Fruit fly (Drosophila melanogaster): ENCODE data around the gene CG12170.

The CG12170 gene

DNA sequence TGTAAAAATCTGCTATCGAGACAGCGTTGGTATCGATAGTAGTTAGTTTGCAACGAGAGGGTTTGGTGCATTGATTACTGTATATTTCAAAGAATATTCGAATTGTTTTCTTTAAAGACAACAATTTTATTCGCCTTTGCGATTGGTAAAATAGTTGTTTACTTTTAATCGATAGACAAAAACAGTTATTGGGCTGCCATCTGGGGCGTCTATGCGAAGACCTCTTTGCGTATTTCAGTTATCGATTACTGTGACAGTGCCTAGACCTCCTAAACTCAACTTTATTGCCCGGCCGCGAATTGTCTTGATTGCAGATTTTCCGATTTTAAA, 24.0 kb upstream of the CG12170 start, which contains the start of gene Atu (continued):
- TF ChIP-seq MBD-R2 (GFP tag; IDR thresholded peaks at IDR 0.05) (peak; percentile 76), CG10274 (GFP tag; optimal IDR thresholded peaks at IDR 0.05) (no peak), CG4282 (GFP tag; optimal IDR thresholded peaks at IDR 0.05) (no peak), CG4328 (GFP tag; optimal IDR thresholded peaks at IDR 0.05) (peak; percentile 18), sima (GFP tag; optimal IDR thresholded peaks at IDR 0.05) (no peak), Mrtf (GFP tag; IDR thresholded peaks at IDR 0.05) (no peak), CkIIα-i1 (GFP tag; IDR thresholded peaks at IDR 0.05) (no peak), ERR (GFP tag; optimal IDR thresholded peaks at IDR 0.05) (no peak), sob (GFP tag; IDR thresholded peaks at IDR 0.05) (peak; percentile 52), CG7987 (GFP tag; optimal IDR thresholded peaks at IDR 0.05) (no peak), Optix (GFP tag; IDR thresholded peaks at IDR 0.05) (no peak), peb (GFP tag; IDR thresholded peaks at IDR 0.05) (no peak), ap (GFP tag; IDR thresholded peaks at IDR 0.05) (no peak), yki (optimal IDR thresholded peaks at IDR 0.05) (no peak), CG17361 (GFP tag; IDR thresholded peaks at IDR 0.05) (peak; percentile 58; the same call in 2 of the 3 replicates), CG7357 (GFP tag; IDR thresholded peaks at IDR 0.05) (no peak), CG11456 (GFP tag; IDR thresholded peaks at IDR 0.05) (no peak), CG11247 (GFP tag; IDR thresholded peaks at IDR 0.05) (no peak), Trl (optimal IDR thresholded peaks at IDR 0.05) (no peak), Trl (GFP tag; optimal IDR thresholded peaks at IDR 0.05) (peak; percentile 34), oc (tag; optimal IDR thresholded peaks at IDR 0.05) (no peak), CG4730 (GFP tag; IDR thresholded peaks at IDR 0.05) (no peak), jing (GFP tag; optimal IDR thresholded peaks at IDR 0.05) (no peak), H2.0 (GFP tag; IDR thresholded peaks at IDR 0.05) (no peak), hkb (optimal IDR thresholded peaks at IDR 0.05) (peak; percentile 73), hkb (GFP tag; IDR thresholded peaks at IDR 0.05) (no peak), nau (GFP tag; optimal IDR thresholded peaks at IDR 0.05) (no peak), CG34224 (GFP tag; IDR thresholded peaks at IDR 0.05; ENCODE audit: partially characterized antibody) (peak; percentile 94), Hey (tag; optimal IDR thresholded peaks at IDR 0.05) (no peak), CG32532 (GFP tag; IDR thresholded peaks at IDR 0.05) (no peak), sisA (GFP tag; IDR thresholded peaks at IDR 0.05) (no peak), CG10979 (tag; optimal IDR thresholded peaks at IDR 0.05) (peak; percentile 32), Eip74EF (GFP tag; optimal IDR thresholded peaks at IDR 0.05) (no peak), Abd-B (GFP tag; optimal IDR thresholded peaks at IDR 0.05) (peak; percentile 73), CG15073 (GFP tag; optimal IDR thresholded peaks at IDR 0.05) (no peak), Aef1 (GFP tag; IDR thresholded peaks at IDR 0.05) (no peak), Dref (GFP tag; IDR thresholded peaks at IDR 0.05) (peak; percentile 86), odd (GFP tag; optimal IDR thresholded peaks at IDR 0.05) (no peak), CG14667 (GFP tag; IDR thresholded peaks at IDR 0.05) (no peak), al (GFP tag; IDR thresholded peaks at IDR 0.05) (no peak), psq (GFP tag; optimal IDR thresholded peaks at IDR 0.05) (no peak), luna (GFP tag; optimal IDR thresholded peaks at IDR 0.05) (no peak), CG8359 (GFP tag; optimal IDR thresholded peaks at IDR 0.05; ENCODE audit: borderline replicate concordance) (no peak), ems (GFP tag; optimal IDR thresholded peaks at IDR 0.05) (no peak), hth (optimal IDR thresholded peaks at IDR 0.05) (no peak), CG11085 (GFP tag; IDR thresholded peaks at IDR 0.05) (no peak), Scr (GFP tag; IDR thresholded peaks at IDR 0.05; ENCODE audit: partially characterized antibody) (peak; percentile 94), CG10366 (GFP tag; IDR thresholded peaks at IDR 0.05) (no peak), mld (GFP tag; IDR thresholded peaks at IDR 0.05; ENCODE audit: partially characterized antibody) (peak; percentile 42; the same call in 1 of the 3 replicates), pzg (GFP tag; optimal IDR thresholded peaks at IDR 0.05) (peak; percentile 84), prd (optimal IDR thresholded peaks at IDR 0.05) (no peak), prd (GFP tag; IDR thresholded peaks at IDR 0.05) (peak; percentile 36; the same call in 1 of the 3 replicates), pfk (GFP tag; optimal IDR thresholded peaks at IDR 0.05) (no peak), fd3F (GFP tag; optimal IDR thresholded peaks at IDR 0.05) (no peak)
